Worm (Caenorhabditis elegans): ENCODE data around the gene mttu-1.
"Not testable (repeated sequence)": the region's sequence is repeated elsewhere in the genome, so short reads cannot be mapped to it uniquely, and the experiment has no call there.

Gene mttu-1

ce11 chrIV:11269483-11269882, 27.2 kb downstream of the mttu-1 start:
- TF ChIP-seq fkh-10 (GFP tag; optimal IDR thresholded peaks at IDR 0.05) (no peak), C38D4.7 (GFP tag; optimal IDR thresholded peaks at IDR 0.05) (no peak), fkh-6 (tag; optimal IDR thresholded peaks at IDR 0.05) (no peak), ref-2 (tag; optimal IDR thresholded peaks at IDR 0.05) (no peak), ceh-24 (tag; optimal IDR thresholded peaks at IDR 0.05) (no peak), ceh-45 (GFP tag; IDR thresholded peaks at IDR 0.05) (no peak), C08G9.2 (tag; optimal IDR thresholded peaks at IDR 0.05) (no peak), syd-9 (tag; optimal IDR thresholded peaks at IDR 0.05) (no peak), hlh-15 (tag; optimal IDR thresholded peaks at IDR 0.05) (no peak), pha-2 (tag; optimal IDR thresholded peaks at IDR 0.05) (no peak), fax-1 (tag; optimal IDR thresholded peaks at IDR 0.05) (no peak), T23F11.4 (GFP tag; optimal IDR thresholded peaks at IDR 0.05) (no peak)

- TF ChIP-seq dve-1 (tag; optimal IDR thresholded peaks at IDR 0.05): no peak
- no peak for TF ChIP-seq C08G9.2 (tag; optimal IDR thresholded peaks at IDR 0.05)
- TF ChIP-seq lin-11 (tag; optimal IDR thresholded peaks at IDR 0.05): no peak
- TF ChIP-seq hlh-13 (GFP tag; optimal IDR thresholded peaks at IDR 0.05): no peak
- TF ChIP-seq tbx-7 (tag; optimal IDR thresholded peaks at IDR 0.05): no peak
These were observed 30.6 kb downstream of the mttu-1 start, which contains the start of gene col-127 for ce11 chrIV:11266090-11266489. col-127 (minus strand) TSS chrIV:11266190.

ce11 chrIV:11263101-11263500, 33.6 kb downstream of the mttu-1 start, which contains the start of gene col-126:
col-126 (plus strand) TSS chrIV:11263401.
- not testable (repeated sequence) for TF ChIP-seq fax-1, elt-2, ceh-14 (tag; optimal IDR thresholded peaks at IDR 0.05)

- TF ChIP-seq elt-2 (tag; optimal IDR thresholded peaks at IDR 0.05): no peak
- no peak for TF ChIP-seq che-1 (tag; optimal IDR thresholded peaks at IDR 0.05)
- TF ChIP-seq C38D4.7 (GFP tag; optimal IDR thresholded peaks at IDR 0.05): no peak
- TF ChIP-seq pag-3 (tag; optimal IDR thresholded peaks at IDR 0.05; ENCODE audit: borderline replicate concordance): no peak
- TF ChIP-seq ttx-3 (tag; optimal IDR thresholded peaks at IDR 0.05): no peak
- TF ChIP-seq fax-1 (tag; optimal IDR thresholded peaks at IDR 0.05): no peak
- TF ChIP-seq dmd-4 (tag; optimal IDR thresholded peaks at IDR 0.05; ENCODE audit: borderline replicate concordance): no peak
- TF ChIP-seq K02D7.2 (tag; optimal IDR thresholded peaks at IDR 0.05): no peak
- no peak for TF ChIP-seq K09A11.1 (tag; optimal IDR thresholded peaks at IDR 0.05; ENCODE audit: insufficient read depth)
- TF ChIP-seq ceh-22 (tag; optimal IDR thresholded peaks at IDR 0.05): no peak
- no peak for TF ChIP-seq nhr-11 (tag; optimal IDR thresholded peaks at IDR 0.05)
- TF ChIP-seq unc-42 (tag; optimal IDR thresholded peaks at IDR 0.05): no peak
- no peak for TF ChIP-seq C08G9.2 (tag; optimal IDR thresholded peaks at IDR 0.05)
- TF ChIP-seq lim-6 (tag; optimal IDR thresholded peaks at IDR 0.05): no peak
- TF ChIP-seq ceh-19 (GFP tag; optimal IDR thresholded peaks at IDR 0.05): no peak
- no peak for TF ChIP-seq unc-86 (tag; optimal IDR thresholded peaks at IDR 0.05)
- no peak for TF ChIP-seq gmeb-2 (tag; optimal IDR thresholded peaks at IDR 0.05)
These were observed 35.2 kb downstream of the mttu-1 start, which contains the start of gene F54D1.1 for ce11 chrIV:11261535-11261934. F54D1.1 (plus strand) TSS chrIV:11261835.

ce11 chrIV:11260544-11261227, 36.0 kb downstream of the mttu-1 start, which contains the start of gene C05C12.5:
C05C12.5 (minus strand) TSS chrIV:11261185.
- TF ChIP-seq elt-4 (tag; optimal IDR thresholded peaks at IDR 0.05): no peak
- no peak for TF ChIP-seq pag-3 (tag; optimal IDR thresholded peaks at IDR 0.05; ENCODE audit: borderline replicate concordance)

Data from whole organism, late embryonic.